Worm (Caenorhabditis elegans) whole organism, L2 larva: ENCODE data around the gene nhr-189.

Experiments used
- C34F6.9 ChIP-seq: fragments of 150-350 bp; optimal IDR thresholded peaks from 2 replicates; lab custom pipeline; 2014; ENCODE audit warnings: missing biosample characterization, missing genetic modification characterization
- F13H6.1 ChIP-seq: sonication (generic microtip); optimal IDR thresholded peaks from 2 replicates; lab custom pipeline; 2016; ENCODE audit warnings: missing genetic modification characterization, missing compliant biosample characterization
- R02D3.7 ChIP-seq: fragments of 150-350 bp; optimal IDR thresholded peaks from 2 replicates; lab custom pipeline; 2014; ENCODE audit warnings: missing biosample characterization, missing genetic modification characterization
- Y55F3AM.14 ChIP-seq: fragments of 200-800 bp; sonication (Bioruptor generic); optimal IDR thresholded peaks from 2 replicates; lab custom pipeline; 2018; ENCODE audit warnings: mild to moderate bottlenecking, missing genetic modification characterization, missing compliant biosample characterization
- ZK546.5 ChIP-seq: sonication (generic microtip); optimal IDR thresholded peaks from 2 replicates; lab custom pipeline; 2017; ENCODE audit warnings: missing biosample characterization, missing genetic modification characterization
- alr-1 ChIP-seq: fragments of 150-350 bp; optimal IDR thresholded peaks from 2 replicates; lab custom pipeline; 2014; ENCODE audit warnings: missing biosample characterization, missing genetic modification characterization
- aly-2 ChIP-seq: fragments of 150-350 bp; optimal IDR thresholded peaks from 2 replicates; lab custom pipeline; 2014; ENCODE audit warnings: missing biosample characterization, missing genetic modification characterization
- ama-1 ChIP-seq: fragments of 150-350 bp; optimal IDR thresholded peaks from 2 replicates; lab custom pipeline; 2018; ENCODE audit warnings: inconsistent platforms
- blmp-1 ChIP-seq: sonication (generic microtip); optimal IDR thresholded peaks from 2 replicates; lab custom pipeline; 2017; ENCODE audit warnings: missing genetic modification characterization, mild to moderate bottlenecking, missing compliant biosample characterization, antibody characterized with exemption, moderate library complexity; ENCODE audit not compliant: insufficient read depth
- crh-2 ChIP-seq: sonication (generic microtip); optimal IDR thresholded peaks from 2 replicates; lab custom pipeline; 2017; ENCODE audit warnings: missing biosample characterization, missing genetic modification characterization
- dmd-4 ChIP-seq: sonication (generic microtip); optimal IDR thresholded peaks from 2 replicates; lab custom pipeline; 2017; ENCODE audit warnings: missing biosample characterization, missing genetic modification characterization
- egl-27 ChIP-seq: sonication (generic microtip); optimal IDR thresholded peaks from 3 replicates; lab custom pipeline; 2017; ENCODE audit warnings: missing biosample characterization, missing genetic modification reagents, missing genetic modification characterization
- elt-1 ChIP-seq: fragments of 150-350 bp; optimal IDR thresholded peaks from 2 replicates; lab custom pipeline; 2014; ENCODE audit warnings: missing biosample characterization, missing genetic modification characterization
- elt-3 ChIP-seq: sonication (generic microtip); optimal IDR thresholded peaks from 2 replicates; lab custom pipeline; 2017; ENCODE audit warnings: missing biosample characterization, missing genetic modification characterization
- fos-1 ChIP-seq: fragments of 150-350 bp; optimal IDR thresholded peaks from 2 replicates; lab custom pipeline; 2014; ENCODE audit warnings: missing biosample characterization, missing genetic modification characterization
- gmeb-1 ChIP-seq: fragments of 150-350 bp; optimal IDR thresholded peaks from 2 replicates; lab custom pipeline; 2014; ENCODE audit warnings: missing biosample characterization, missing genetic modification characterization
- lin-11 ChIP-seq: fragments of 150-350 bp; sonication (generic microtip); optimal IDR thresholded peaks from 2 replicates; lab custom pipeline; 2014; ENCODE audit warnings: missing biosample characterization, missing genetic modification characterization, inconsistent platforms, mixed read lengths
- lin-13 ChIP-seq: fragments of 150-350 bp; optimal IDR thresholded peaks from 2 replicates; lab custom pipeline; 2014; ENCODE audit warnings: missing biosample characterization, missing genetic modification reagents, missing genetic modification characterization
- lin-39 ChIP-seq: fragments of 150-350 bp; optimal IDR thresholded peaks from 2 replicates; lab custom pipeline; 2014; ENCODE audit warnings: missing biosample characterization, missing genetic modification reagents, missing genetic modification characterization
- lsy-2 ChIP-seq, 2 experiments: fragments of 150-350 bp in 1 of 2; sonication (generic microtip) in 1 of 2; optimal IDR thresholded peaks; 2 replicates each; lab custom pipeline; 2014 to 2017; ENCODE audit warnings: missing biosample characterization in 2 of 2, missing genetic modification characterization in 2 of 2
- mab-5 ChIP-seq: fragments of 150-350 bp; optimal IDR thresholded peaks from 2 replicates; lab custom pipeline; 2014; ENCODE audit warnings: missing biosample characterization, missing genetic modification characterization
- mdl-1 ChIP-seq, 2 experiments: fragments of 150-350 bp in 1 of 2; sonication (generic microtip) in 1 of 2; optimal IDR thresholded peaks; 2 replicates each; lab custom pipeline; 2017; ENCODE audit warnings: missing biosample characterization in 2 of 2, missing genetic modification characterization in 2 of 2
- nhr-10 ChIP-seq: sonication (generic microtip); optimal IDR thresholded peaks from 2 replicates; lab custom pipeline; 2017; ENCODE audit warnings: missing biosample characterization, missing genetic modification characterization
- nhr-11 ChIP-seq: fragments of 150-350 bp; optimal IDR thresholded peaks from 2 replicates; lab custom pipeline; 2014; ENCODE audit warnings: missing biosample characterization, missing genetic modification characterization
- nhr-12 ChIP-seq: fragments of 150-350 bp; optimal IDR thresholded peaks from 2 replicates; lab custom pipeline; 2014; ENCODE audit warnings: missing biosample characterization, missing genetic modification characterization
- nhr-129 ChIP-seq: fragments of 150-350 bp; optimal IDR thresholded peaks from 2 replicates; lab custom pipeline; 2014; ENCODE audit warnings: missing biosample characterization, missing genetic modification characterization
- nhr-237 ChIP-seq: fragments of 150-350 bp; optimal IDR thresholded peaks from 2 replicates; lab custom pipeline; 2014; ENCODE audit warnings: missing biosample characterization, missing genetic modification characterization
- nhr-25 ChIP-seq: fragments of 150-350 bp; sonication (generic microtip); optimal IDR thresholded peaks from 3 replicates; lab custom pipeline; 2014; ENCODE audit warnings: missing biosample characterization, missing genetic modification characterization
- nhr-6 ChIP-seq: fragments of 150-350 bp; optimal IDR thresholded peaks from 2 replicates; lab custom pipeline; 2014; ENCODE audit warnings: missing biosample characterization, missing genetic modification characterization
- nhr-77 ChIP-seq: fragments of 150-350 bp; optimal IDR thresholded peaks from 2 replicates; lab custom pipeline; 2014; ENCODE audit warnings: missing biosample characterization, missing genetic modification characterization
- peb-1 ChIP-seq: fragments of 150-350 bp; optimal IDR thresholded peaks from 2 replicates; lab custom pipeline; 2014; ENCODE audit warnings: missing biosample characterization, missing genetic modification characterization
- sma-9 ChIP-seq, 2 experiments: fragments of 150-350 bp in 1 of 2; sonication (generic microtip) in 1 of 2; optimal IDR thresholded peaks; 2 replicates each; lab custom pipeline; 2014 to 2016; ENCODE audit warnings: missing genetic modification characterization in 2 of 2, mild to moderate bottlenecking in 1 of 2, missing biosample characterization in 1 of 2, missing compliant biosample characterization in 1 of 2, missing genetic modification reagents in 1 of 2, moderate library complexity in 1 of 2
- unc-39 ChIP-seq: fragments of 150-350 bp; optimal IDR thresholded peaks from 2 replicates; lab custom pipeline; 2014; ENCODE audit warnings: missing biosample characterization, missing genetic modification characterization
- unc-55 ChIP-seq: fragments of 150-350 bp; sonication (generic microtip); optimal IDR thresholded peaks from 3 replicates; lab custom pipeline; 2014; ENCODE audit warnings: missing biosample characterization, missing genetic modification reagents, missing genetic modification characterization
- unc-62 ChIP-seq: fragments of 150-350 bp; optimal IDR thresholded peaks from 2 replicates; lab custom pipeline; 2014; ENCODE audit warnings: missing biosample characterization, missing genetic modification reagents, missing genetic modification characterization
- ztf-1 ChIP-seq: fragments of 200-800 bp; sonication (Bioruptor generic); conservative IDR thresholded peaks from 2 replicates; pipeline ENCODE4 v1.3.6; 2022; ENCODE audit warnings: missing genetic modification characterization, missing compliant biosample characterization
- ztf-4 ChIP-seq: fragments of 150-350 bp; optimal IDR thresholded peaks from 2 replicates; lab custom pipeline; 2014; ENCODE audit warnings: missing biosample characterization, missing genetic modification characterization

nhr-189 gene

DNA sequence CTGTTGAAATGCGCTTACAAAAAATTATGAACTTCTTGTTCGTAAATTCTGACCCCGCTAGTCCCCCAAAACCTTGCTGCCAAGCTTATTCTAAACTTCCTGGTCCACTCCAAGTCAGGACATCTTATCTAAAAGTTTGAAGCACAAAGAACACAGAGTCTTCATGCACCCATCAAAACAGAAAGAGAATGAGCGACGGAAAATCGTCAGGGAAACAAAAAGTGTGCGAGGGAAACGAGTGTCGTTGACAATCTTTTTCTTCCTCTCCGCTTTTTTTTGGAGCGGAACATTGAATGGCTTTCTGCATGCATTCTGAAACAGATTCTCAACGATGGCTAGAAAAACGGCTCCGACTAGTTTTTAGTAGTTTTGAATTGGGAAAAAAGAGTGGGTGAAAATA lies 34.9 kb downstream of the nhr-189 start:
- peak; percentile 35 for TF ChIP-seq unc-55 (GFP tag; lab: Kevin White, UChicago)
- TF ChIP-seq Y55F3AM.14 = no peak
- TF ChIP-seq, all 48 proteins: peak for 1

DNA sequence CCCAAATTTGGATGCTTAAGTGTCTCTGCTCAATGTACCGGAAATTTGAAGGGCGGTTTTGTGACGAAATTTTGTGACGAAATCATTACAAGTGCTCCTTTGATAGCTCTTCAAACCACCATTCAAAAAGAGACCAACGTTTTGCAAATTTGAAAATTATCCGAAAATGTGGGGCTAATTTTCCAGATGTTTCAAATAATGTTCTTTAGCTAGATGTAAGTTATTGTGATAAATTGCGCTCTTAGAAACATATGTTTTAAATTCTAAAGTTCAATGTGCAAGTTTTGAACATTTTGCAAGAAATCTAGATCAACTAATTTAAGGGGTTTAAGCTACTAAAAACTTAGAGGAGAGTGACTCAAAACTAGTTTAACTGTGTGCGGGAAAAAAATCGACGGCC lies 39.2 kb downstream of the nhr-189 start:
- no peak for TF ChIP-seq egl-27
- TF ChIP-seq mdl-1 (tag; optimal IDR thresholded peaks at IDR 0.05; lab: Kevin White, UChicago) = no peak
- TF ChIP-seq C34F6.9 = no peak
- TF ChIP-seq peb-1 (tag; lab: Kevin White, UChicago) = no peak
- TF ChIP-seq R02D3.7 (tag; lab: Kevin White, UChicago) = no peak
- TF ChIP-seq sma-9 (GFP tag; optimal IDR thresholded peaks at IDR 0.05; lab: Kevin White, UChicago) = no peak
- TF ChIP-seq sma-9 (tag; optimal IDR thresholded peaks at IDR 0.05; lab: Kevin White, UChicago) = no peak
- TF ChIP-seq dmd-4 (tag; lab: Kevin White, UChicago) = no peak
- TF ChIP-seq nhr-12 (tag; lab: Kevin White, UChicago) = no peak
- no peak for TF ChIP-seq nhr-237 (tag; lab: Kevin White, UChicago)
- no peak for TF ChIP-seq lsy-2 (tag; optimal IDR thresholded peaks at IDR 0.05; lab: Kevin White, UChicago)
- no peak for TF ChIP-seq fos-1
- no peak for TF ChIP-seq ztf-4 (tag; lab: Kevin White, UChicago)
- no peak for TF ChIP-seq F13H6.1
- no peak for TF ChIP-seq nhr-6 (tag; lab: Kevin White, UChicago)
- TF ChIP-seq alr-1 (tag; lab: Kevin White, UChicago) = no peak
- TF ChIP-seq unc-62 (GFP tag; lab: Kevin White, UChicago) = no peak
- TF ChIP-seq aly-2 (tag; lab: Kevin White, UChicago) = no peak
- TF ChIP-seq unc-39 (tag; lab: Kevin White, UChicago) = no peak
- no peak for TF ChIP-seq elt-3 (tag; lab: Kevin White, UChicago)
- TF ChIP-seq mab-5 (tag; lab: Kevin White, UChicago) = no peak

DNA sequence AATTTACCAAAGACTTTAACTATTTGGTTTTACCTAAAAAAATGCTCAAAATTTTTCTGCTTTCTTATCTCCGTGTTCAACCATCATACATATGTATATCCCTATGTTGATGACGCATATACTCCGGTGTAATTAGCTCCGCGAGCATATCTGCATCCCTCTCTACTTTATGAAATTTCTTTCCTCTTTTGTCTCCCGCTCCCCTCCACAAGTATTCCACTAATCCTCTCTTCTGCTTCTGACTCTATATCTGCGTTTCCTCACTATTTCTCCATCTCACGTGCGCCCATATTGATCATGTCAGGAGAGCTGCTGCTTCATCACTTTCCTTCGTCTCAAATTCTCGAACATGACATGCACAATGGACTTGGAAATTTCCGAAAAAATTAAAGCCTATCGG lies 45.1 kb downstream of the nhr-189 start, which contains the start of gene H10D18.1:
Gene H10D18.1, plus strand, starts transcription at position 277 of the 400 bp plus-strand sequence.
- TF ChIP-seq nhr-129 (tag; lab: Kevin White, UChicago) (peak; percentile 5), nhr-11 (tag; lab: Kevin White, UChicago) (no peak), nhr-10 (tag; lab: Kevin White, UChicago) (no peak), gmeb-1 (tag; lab: Kevin White, UChicago) (no peak), elt-1 (tag; lab: Kevin White, UChicago) (no peak), lin-11 (tag; lab: Kevin White, UChicago) (peak; percentile 16), unc-55 (GFP tag; lab: Kevin White, UChicago) (peak; percentile 44), sma-9 (GFP tag; optimal IDR thresholded peaks at IDR 0.05; lab: Kevin White, UChicago) (peak; percentile 3), sma-9 (tag; optimal IDR thresholded peaks at IDR 0.05; lab: Kevin White, UChicago) (no peak), C34F6.9 (peak; percentile 35), crh-2 (peak; percentile 0)

DNA sequence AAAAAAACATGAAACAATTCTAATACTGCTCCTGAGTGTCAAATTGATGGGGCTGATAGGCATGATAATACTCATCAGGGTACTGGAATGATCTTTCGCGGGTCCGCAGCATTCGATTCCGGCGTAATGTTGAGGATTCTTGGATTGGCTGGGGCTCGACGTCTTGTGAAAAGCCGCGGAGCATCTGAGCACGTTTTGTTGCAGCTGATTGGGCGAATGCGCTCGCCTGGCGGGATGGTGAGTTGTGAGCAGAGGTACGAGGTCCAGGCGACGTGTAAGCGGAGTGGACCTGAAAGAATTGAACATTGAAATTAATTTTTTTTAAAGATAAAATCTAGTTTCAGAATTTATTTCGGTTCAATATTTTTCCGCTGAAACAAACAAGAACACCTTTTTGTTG lies 46.0 kb downstream of the nhr-189 start:
- TF ChIP-seq egl-27 (no peak), nhr-77 (tag; lab: Kevin White, UChicago) (no peak), F13H6.1 (no peak), mab-5 (tag; lab: Kevin White, UChicago) (no peak), nhr-129 (tag; lab: Kevin White, UChicago) (no peak), ztf-1 (GFP tag; lab: Robert Waterston, UW) (no peak), nhr-25 (tag; lab: Kevin White, UChicago) (no peak), nhr-6 (tag; lab: Kevin White, UChicago) (no peak), ZK546.5 (tag; lab: Kevin White, UChicago) (no peak), elt-1 (tag; lab: Kevin White, UChicago) (no peak), blmp-1 (tag; lab: Kevin White, UChicago) (no peak)

DNA sequence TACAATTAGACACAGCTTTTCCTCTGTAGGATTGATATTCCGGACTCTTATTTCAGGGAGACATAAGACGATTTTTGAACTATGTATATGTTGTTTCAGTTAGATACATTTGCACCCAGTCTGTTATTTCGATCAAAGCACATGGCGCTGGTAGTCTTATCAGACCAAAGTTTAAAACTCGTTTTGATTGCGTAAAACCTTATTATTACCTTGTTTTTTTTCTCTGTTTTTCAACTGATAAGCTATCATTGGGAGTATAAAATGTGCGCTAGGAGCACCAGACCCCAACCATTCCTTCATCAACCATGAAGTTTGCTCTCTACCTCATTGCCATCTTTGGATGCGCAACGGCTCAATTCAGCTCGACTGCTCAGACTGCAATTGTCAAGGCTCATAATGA lies 47.8 kb downstream of the nhr-189 start, which contains the start of gene scl-12:
Gene scl-12, plus strand, starts transcription at position 301 of the 400 bp plus-strand sequence.
- TF ChIP-seq gmeb-1 (tag; lab: Kevin White, UChicago) (no peak), fos-1 (no peak), ama-1 (no peak), peb-1 (tag; lab: Kevin White, UChicago) (no peak), nhr-25 (tag; lab: Kevin White, UChicago) (no peak), lin-13 (no peak), dmd-4 (tag; lab: Kevin White, UChicago) (no peak), elt-3 (tag; lab: Kevin White, UChicago) (no peak), lin-39 (no peak)
- TF ChIP-seq, all 48 proteins: peak for 0
